Fruit fly (Drosophila melanogaster): ENCODE measurements around the gene CG13295.

The CG13295 gene

DNA sequence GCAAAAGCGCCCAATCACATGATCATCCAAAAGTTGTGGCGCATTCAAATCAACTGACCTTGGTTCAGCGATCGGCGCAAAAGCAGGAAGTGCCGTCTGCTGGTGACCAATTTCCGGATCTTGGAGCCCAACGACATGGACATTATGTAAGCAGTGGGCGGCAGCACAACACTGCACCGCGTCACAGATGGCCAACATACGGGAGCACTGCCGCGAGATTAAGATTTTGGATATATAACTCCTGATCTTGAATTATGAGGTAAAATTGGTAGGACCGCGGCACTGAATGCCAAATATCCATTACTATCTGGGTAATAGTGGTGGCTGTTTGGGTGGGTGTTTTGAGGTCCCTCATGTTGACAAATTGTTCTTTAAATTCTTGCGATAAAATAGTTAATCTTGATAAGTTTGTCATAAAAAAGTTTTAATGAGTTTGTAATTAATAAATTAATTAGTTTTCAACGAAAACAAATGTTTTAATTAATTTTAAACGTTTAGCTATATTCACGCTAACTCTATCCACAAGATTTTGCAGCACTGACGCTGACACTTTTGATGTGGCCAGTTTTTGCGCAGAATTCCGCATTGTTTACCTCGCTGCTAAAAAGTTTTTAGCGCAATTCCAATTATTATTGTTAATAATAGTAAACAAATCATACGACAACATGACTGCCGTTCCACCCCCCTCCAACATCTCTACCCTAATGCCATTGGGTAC is at the start of gene CG13295, which contains the start of gene CG6610 (continued):
- TF ChIP-seq Dbx (GFP tag; IDR thresholded peaks at IDR 0.05), result 0 out of 3 replicates have a peak, but pooled peaks have one; percentile 55
- TF ChIP-seq gfzf (GFP tag; optimal IDR thresholded peaks at IDR 0.05), result peak; percentile 76
- TF ChIP-seq CG16815 (GFP tag; optimal IDR thresholded peaks at IDR 0.05), result peak; percentile 42
- peak; percentile 57 for TF ChIP-seq tin (GFP tag; optimal IDR thresholded peaks at IDR 0.05)
- peak; percentile 46 for TF ChIP-seq YL-1 (GFP tag; optimal IDR thresholded peaks at IDR 0.05)
- no peak for TF ChIP-seq nau (GFP tag; optimal IDR thresholded peaks at IDR 0.05)
- TF ChIP-seq D19A (tag; optimal IDR thresholded peaks at IDR 0.05), result peak; percentile 42
- peak; percentile 14 for TF ChIP-seq CG12299 (tag; optimal IDR thresholded peaks at IDR 0.05)
- peak; percentile 43; the same call in 1 of the 2 replicates for TF ChIP-seq CG6272 (GFP tag; IDR thresholded peaks at IDR 0.05)
- no peak for TF ChIP-seq Lim3 (GFP tag; IDR thresholded peaks at IDR 0.05)
- TF ChIP-seq E2f2 (GFP tag; IDR thresholded peaks at IDR 0.05), result peak; percentile 40; the same call in 1 of the 2 replicates
- peak; percentile 58 for TF ChIP-seq trem (tag; optimal IDR thresholded peaks at IDR 0.05)
- peak; percentile 58 for TF ChIP-seq bcd (GFP tag; optimal IDR thresholded peaks at IDR 0.05)
- peak; percentile 61 for TF ChIP-seq CG4328 (GFP tag; optimal IDR thresholded peaks at IDR 0.05)
- peak; percentile 61 for TF ChIP-seq ftz-f1 (GFP tag; optimal IDR thresholded peaks at IDR 0.05)
- TF ChIP-seq tna (GFP tag; IDR thresholded peaks at IDR 0.05; ENCODE audit: partially characterized antibody), result no peak
- no peak for TF ChIP-seq br (optimal IDR thresholded peaks at IDR 0.05)
- TF ChIP-seq CG10462 (GFP tag; optimal IDR thresholded peaks at IDR 0.05), result peak; percentile 13
- TF ChIP-seq ro (GFP tag; IDR thresholded peaks at IDR 0.05), result no peak
- no peak for TF ChIP-seq Vsx1 (GFP tag; optimal IDR thresholded peaks at IDR 0.05)
- TF ChIP-seq tx (GFP tag; optimal IDR thresholded peaks at IDR 0.05), result peak; percentile 18
- TF ChIP-seq her (GFP tag; optimal IDR thresholded peaks at IDR 0.05), result no peak
- no peak for TF ChIP-seq CG12942 (GFP tag; optimal IDR thresholded peaks at IDR 0.05)
- TF ChIP-seq dpn (GFP tag; optimal IDR thresholded peaks at IDR 0.05), result peak; percentile 46 to 54
- TF ChIP-seq H2.0 (GFP tag; IDR thresholded peaks at IDR 0.05), result no peak
- peak; percentile 46; the same call in 1 of the 2 replicates for TF ChIP-seq sisA (GFP tag; IDR thresholded peaks at IDR 0.05)
- TF ChIP-seq row (GFP tag; IDR thresholded peaks at IDR 0.05), result peak; percentile 95
- no peak for TF ChIP-seq bbx (GFP tag; IDR thresholded peaks at IDR 0.05; ENCODE audit: partially characterized antibody)
- TF ChIP-seq ac (GFP tag; optimal IDR thresholded peaks at IDR 0.05), result no peak
- TF ChIP-seq fd64A (GFP tag; optimal IDR thresholded peaks at IDR 0.05), result no peak
- TF ChIP-seq phol (tag; optimal IDR thresholded peaks at IDR 0.05), result peak; percentile 72
- TF ChIP-seq ash1 (GFP tag; optimal IDR thresholded peaks at IDR 0.05), result no peak
- TF ChIP-seq CG8281 (tag; optimal IDR thresholded peaks at IDR 0.05), result no peak
- no peak for TF ChIP-seq Sox100B (GFP tag; optimal IDR thresholded peaks at IDR 0.05)
- TF ChIP-seq Dll (GFP tag; IDR thresholded peaks at IDR 0.05; ENCODE audit: partially characterized antibody), result 0 out of 4 replicates have a peak, but pooled peaks have one; percentile 23
- TF ChIP-seq CG5245 (GFP tag; optimal IDR thresholded peaks at IDR 0.05), result no peak
- TF ChIP-seq al (GFP tag; IDR thresholded peaks at IDR 0.05), result peak; percentile 63
- TF ChIP-seq chn (GFP tag; optimal IDR thresholded peaks at IDR 0.05), result peak; percentile 43
- no peak for TF ChIP-seq prd (optimal IDR thresholded peaks at IDR 0.05)
- TF ChIP-seq prd (GFP tag; IDR thresholded peaks at IDR 0.05), result peak; percentile 75
- no peak for TF ChIP-seq CG6254 (GFP tag; optimal IDR thresholded peaks at IDR 0.05)
- peak; percentile 38 for TF ChIP-seq CG6765 (GFP tag; optimal IDR thresholded peaks at IDR 0.05)
- peak; percentile 52 for TF ChIP-seq Meics (GFP tag; optimal IDR thresholded peaks at IDR 0.05)
- no peak for TF ChIP-seq CG9876 (GFP tag; optimal IDR thresholded peaks at IDR 0.05)
- peak; percentile 66 for TF ChIP-seq CG2712 (tag; optimal IDR thresholded peaks at IDR 0.05)
- TF ChIP-seq GATAe (GFP tag; conservative IDR thresholded peaks at IDR 0.05), result no peak
- peak; percentile 51 for TF ChIP-seq CG1233 (GFP tag; optimal IDR thresholded peaks at IDR 0.05)
- TF ChIP-seq stwl (tag; optimal IDR thresholded peaks at IDR 0.05), result peak; percentile 58
- TF ChIP-seq odd (GFP tag; optimal IDR thresholded peaks at IDR 0.05), result peak; percentile 1
- no peak for TF ChIP-seq CG16813 (GFP tag; IDR thresholded peaks at IDR 0.05; ENCODE audit: partially characterized antibody)
